Worm (Caenorhabditis elegans): Measurements from ENCODE around the gene Y73F4A.2.

Gene Y73F4A.2

DNA sequence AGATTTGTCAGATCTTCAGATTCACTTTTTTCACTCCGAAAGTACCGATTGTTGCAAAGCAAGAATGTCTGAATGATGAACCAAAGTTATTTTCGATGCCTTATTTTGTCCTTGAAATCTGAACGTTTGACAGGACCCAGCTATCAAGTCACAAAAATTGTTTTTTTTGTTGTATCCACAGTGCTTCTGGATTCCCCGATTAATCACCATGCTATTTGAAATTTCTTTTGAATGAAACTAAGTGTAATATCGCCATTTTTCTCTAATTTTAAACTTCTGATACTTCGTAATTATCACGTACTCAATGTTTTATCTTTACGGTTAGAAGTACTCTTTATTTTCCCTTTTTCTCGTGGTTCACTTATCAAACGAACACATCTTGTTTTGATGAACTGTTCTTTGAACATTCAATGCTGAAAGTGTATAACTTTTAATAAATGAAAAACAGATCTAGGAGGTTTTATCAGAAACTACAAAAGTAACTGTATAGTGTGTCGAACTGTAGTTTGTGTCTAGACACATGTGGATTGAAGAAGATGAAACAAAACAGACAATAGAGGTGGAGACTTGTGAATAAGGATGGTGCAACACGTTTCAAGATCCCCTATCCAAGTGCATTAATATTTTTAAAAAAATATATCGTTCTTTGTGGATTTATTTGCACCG lies 8.5 kb upstream of the Y73F4A.2 start:
- no peak for TF ChIP-seq nhr-47 (tag; optimal IDR thresholded peaks at IDR 0.05)
- no peak for TF ChIP-seq skn-1 (tag; optimal IDR thresholded peaks at IDR 0.05)
- TF ChIP-seq mef-2 (tag; optimal IDR thresholded peaks at IDR 0.05) = no peak
- TF ChIP-seq C16A3.4 (tag; optimal IDR thresholded peaks at IDR 0.05) = no peak
- no peak for TF ChIP-seq efl-1 (optimal IDR thresholded peaks at IDR 0.05)
- TF ChIP-seq efl-1 (GFP tag; optimal IDR thresholded peaks at IDR 0.05 in 1 of 2) = peak in 1 of 2 experiments; percentile 13
- no peak for TF ChIP-seq vab-15 (tag; optimal IDR thresholded peaks at IDR 0.05)
- TF ChIP-seq xbp-1 (tag; optimal IDR thresholded peaks at IDR 0.05) = no peak
- TF ChIP-seq grh-1 (GFP tag; IDR thresholded peaks at IDR 0.05) = no peak

DNA sequence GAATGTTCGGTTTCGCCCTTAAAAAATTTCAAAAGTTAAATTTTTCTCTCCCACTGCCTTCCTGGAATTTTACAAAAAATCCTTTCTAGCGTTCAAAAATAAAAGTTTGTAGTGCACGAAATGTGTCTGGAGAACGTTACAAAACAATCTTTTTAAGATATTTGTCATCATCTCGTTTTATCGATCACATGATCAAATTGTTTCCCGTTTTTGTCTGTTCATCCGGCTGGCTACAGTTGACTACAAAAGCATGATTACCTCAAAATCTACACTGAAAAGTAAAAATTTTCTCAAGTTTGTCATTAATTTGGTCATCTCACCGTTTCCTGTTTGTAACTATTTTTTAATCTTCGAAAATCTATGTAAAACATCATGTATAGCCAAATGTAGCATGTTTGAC lies 7.9 kb upstream of the Y73F4A.2 start:
- no peak for TF ChIP-seq pqm-1 (tag; optimal IDR thresholded peaks at IDR 0.05)
- TF ChIP-seq hpl-2 (GFP tag; optimal IDR thresholded peaks at IDR 0.05) = no peak
- TF ChIP-seq dpl-1 (GFP tag; optimal IDR thresholded peaks at IDR 0.05) = no peak
- no peak for TF ChIP-seq blmp-1 (tag; optimal IDR thresholded peaks at IDR 0.05)
- no peak for TF ChIP-seq hlh-17 (GFP tag; optimal IDR thresholded peaks at IDR 0.05; ENCODE audit: borderline replicate concordance)
- TF ChIP-seq zip-4 (GFP tag; optimal IDR thresholded peaks at IDR 0.05) = no peak
- no peak for TF ChIP-seq lin-39 (tag; optimal IDR thresholded peaks at IDR 0.05)
- peak; percentile 73 for TF ChIP-seq skn-1 (tag; optimal IDR thresholded peaks at IDR 0.05)
- TF ChIP-seq efl-1 (optimal IDR thresholded peaks at IDR 0.05) = no peak
- no peak for TF ChIP-seq efl-1 (GFP tag; optimal IDR thresholded peaks at IDR 0.05 in 1 of 2)
- no peak for TF ChIP-seq ceh-82 (tag; optimal IDR thresholded peaks at IDR 0.05)
- TF ChIP-seq nhr-76 (tag; optimal IDR thresholded peaks at IDR 0.05) = no peak
- no peak for TF ChIP-seq C04F5.9 (tag; optimal IDR thresholded peaks at IDR 0.05)
- no peak for TF ChIP-seq elt-3 (tag; optimal IDR thresholded peaks at IDR 0.05)
- TF ChIP-seq nhr-85 (tag) = peak; percentile 53
- TF ChIP-seq unc-30 (tag; optimal IDR thresholded peaks at IDR 0.05) = no peak
- TF ChIP-seq lin-35 (GFP tag; optimal IDR thresholded peaks at IDR 0.05) = no peak

DNA sequence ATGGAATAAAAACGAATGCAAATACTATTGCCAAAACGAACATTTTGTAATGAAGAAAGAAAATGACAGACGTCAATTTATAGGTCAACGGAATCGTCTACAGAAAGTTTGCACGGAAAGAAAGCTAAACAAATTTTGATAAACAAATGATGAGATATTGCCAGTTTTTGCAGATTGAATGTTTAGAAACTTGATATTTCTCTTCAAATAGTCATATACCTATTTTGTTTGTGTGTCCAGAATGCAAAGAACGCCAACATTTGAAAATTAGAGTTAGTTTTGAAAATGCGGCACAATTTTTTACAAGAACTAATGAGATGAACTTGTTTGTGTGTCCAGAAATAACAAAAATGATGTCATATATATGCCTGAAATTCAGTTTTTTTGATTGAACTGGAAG lies 2.1 kb upstream of the Y73F4A.2 start, which contains the start of gene Y73F4A.1:
Y73F4A.1 (minus strand) TSS at position 101 of the 400 bp plus-strand sequence.
- TF ChIP-seq unc-86 (tag; optimal IDR thresholded peaks at IDR 0.05) (no peak), ceh-8 (GFP tag; optimal IDR thresholded peaks at IDR 0.05) (no peak), nhr-237 (tag; optimal IDR thresholded peaks at IDR 0.05) (no peak), mab-9 (GFP tag; IDR thresholded peaks at IDR 0.05) (no peak), sptf-1 (tag; optimal IDR thresholded peaks at IDR 0.05) (no peak), nhr-77 (tag; optimal IDR thresholded peaks at IDR 0.05) (no peak), dsc-1 (tag; optimal IDR thresholded peaks at IDR 0.05) (no peak), nhr-85 (tag) (no peak), ceh-88 (GFP tag; IDR thresholded peaks at IDR 0.05) (no peak), blmp-1 (tag; optimal IDR thresholded peaks at IDR 0.05) (no peak), jun-1 (tag; optimal IDR thresholded peaks at IDR 0.05) (no peak), Y116A8C.19 (tag; optimal IDR thresholded peaks at IDR 0.05; ENCODE audit: borderline replicate concordance) (no peak), nhr-47 (tag; optimal IDR thresholded peaks at IDR 0.05) (no peak), elt-3 (tag; optimal IDR thresholded peaks at IDR 0.05) (no peak), efl-3 (GFP tag; optimal IDR thresholded peaks at IDR 0.05) (no peak), nhr-20 (tag; optimal IDR thresholded peaks at IDR 0.05) (no peak), snu-23 (GFP tag; optimal IDR thresholded peaks at IDR 0.05) (no peak)

DNA sequence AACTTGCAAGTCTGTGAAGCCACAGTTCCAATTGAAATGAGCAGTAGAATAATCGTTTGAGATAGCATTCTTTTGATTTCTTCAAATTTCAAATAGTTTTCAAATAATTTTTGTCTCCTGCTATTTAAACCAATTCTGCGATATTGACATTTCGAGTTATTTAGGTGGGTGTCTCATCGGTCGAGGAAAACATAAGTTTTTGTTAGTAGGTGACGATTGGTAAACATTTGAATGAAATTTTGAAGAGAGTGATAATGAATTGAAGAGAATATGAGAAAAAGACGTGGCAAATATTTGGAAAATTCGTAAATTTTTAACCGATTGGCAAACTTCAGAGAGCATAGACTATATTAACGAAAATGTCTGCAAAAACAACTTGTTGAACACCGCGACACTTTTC lies 2.8 kb downstream of the Y73F4A.2 start, which contains the start of gene Y73F4A.3:
Y73F4A.3 (minus strand) TSS at position 101 of the 400 bp plus-strand sequence.
- TF ChIP-seq pag-3 (tag; optimal IDR thresholded peaks at IDR 0.05; ENCODE audit: borderline replicate concordance, insufficient read depth) = no peak
- TF ChIP-seq fkh-10 (GFP tag; optimal IDR thresholded peaks at IDR 0.05) = no peak
- no peak for TF ChIP-seq ceh-90 (tag; optimal IDR thresholded peaks at IDR 0.05)
- no peak for TF ChIP-seq C04F5.9 (tag; optimal IDR thresholded peaks at IDR 0.05)
- no peak for TF ChIP-seq zip-4 (GFP tag; optimal IDR thresholded peaks at IDR 0.05)
- TF ChIP-seq unc-62 (GFP tag; optimal IDR thresholded peaks at IDR 0.05) = no peak
- TF ChIP-seq dsc-1 (tag; optimal IDR thresholded peaks at IDR 0.05) = no peak
- no peak for TF ChIP-seq grh-1 (GFP tag; IDR thresholded peaks at IDR 0.05)
- TF ChIP-seq blmp-1 (tag; optimal IDR thresholded peaks at IDR 0.05) = no peak
